Worm (Caenorhabditis elegans) whole organism, midembryonic: ENCODE results near the gene ttr-28.

ENCODE experiments used
- T22C8.4 ChIP-seq: fragments of 200-800 bp; sonication (Bioruptor generic); IDR thresholded peaks from 2 replicates; pipeline ENCODE4 v1.3.6; 2022; ENCODE audit warnings: missing genetic modification characterization, missing compliant biosample characterization
- cog-1 ChIP-seq: sonication (generic microtip); optimal IDR thresholded peaks from 2 replicates; lab custom pipeline; 2016; ENCODE audit warnings: missing genetic modification characterization, missing compliant biosample characterization
- flt-1 ChIP-seq: fragments of 200-800 bp; sonication (Bioruptor generic); IDR thresholded peaks from 2 replicates; pipeline ENCODE4 v1.3.6; 2022; ENCODE audit warnings: missing genetic modification characterization, missing compliant biosample characterization
- klf-2 ChIP-seq: fragments of 200-800 bp; sonication (Bioruptor generic); conservative IDR thresholded peaks from 2 replicates; pipeline ENCODE4 v1.3.6; 2022; ENCODE audit warnings: missing genetic modification reagents, missing genetic modification characterization, missing compliant biosample characterization
- med-1 ChIP-seq: sonication (generic microtip); optimal IDR thresholded peaks from 2 replicates; lab custom pipeline; 2017; ENCODE audit warnings: missing genetic modification characterization, mild to moderate bottlenecking, missing compliant biosample characterization, antibody characterized with exemption, missing genetic modification reagents; ENCODE audit not compliant: insufficient read depth
- ref-1 ChIP-seq: fragments of 200-800 bp; sonication (Bioruptor generic); conservative IDR thresholded peaks from 2 replicates; pipeline ENCODE4 v1.3.6; 2022; ENCODE audit warnings: missing genetic modification reagents, missing genetic modification characterization, missing compliant biosample characterization
- tab-1 ChIP-seq: fragments of 200-800 bp; sonication (Bioruptor generic); IDR thresholded peaks from 2 replicates; pipeline ENCODE4 v1.3.6; 2022; ENCODE audit warnings: missing genetic modification characterization, missing compliant biosample characterization
- ztf-23 ChIP-seq: fragments of 200-800 bp; sonication (Bioruptor generic); IDR thresholded peaks from 2 replicates; pipeline ENCODE4 v1.3.6; 2022; ENCODE audit warnings: missing genetic modification reagents, missing genetic modification characterization, missing compliant biosample characterization
- ztf-29 ChIP-seq: fragments of 200-800 bp; sonication (Bioruptor generic); IDR thresholded peaks from 2 replicates; pipeline ENCODE4 v1.3.6; 2022; ENCODE audit warnings: missing genetic modification reagents, missing genetic modification characterization, missing compliant biosample characterization

DNA sequence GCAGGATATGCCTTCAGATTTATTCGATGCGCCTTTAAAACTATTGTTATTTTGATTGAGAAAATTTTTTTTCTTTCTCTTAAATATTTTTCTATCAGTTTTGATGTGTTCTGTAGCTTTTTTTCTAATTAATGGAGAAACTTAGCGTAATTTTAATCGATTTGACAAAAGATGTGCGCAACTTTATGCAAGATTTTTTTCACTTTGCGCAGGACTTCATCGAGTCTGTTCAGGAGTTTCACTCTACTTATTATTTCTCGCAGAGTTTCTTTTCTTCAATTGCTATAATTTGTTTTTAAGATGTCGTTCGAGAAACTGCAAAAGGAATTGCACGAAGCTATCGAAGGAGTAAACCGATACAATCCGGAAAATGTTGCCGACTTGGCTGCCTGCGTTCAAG lies 48.7 kb upstream of the ttr-28 start, which contains the start of gene eif-3.K:
- TF ChIP-seq ztf-29 (GFP tag; lab: Robert Waterston, UW) (no peak), ref-1 (GFP tag; lab: Robert Waterston, UW) (no peak), flt-1 (GFP tag; lab: Robert Waterston, UW) (no peak), T22C8.4 (GFP tag; lab: Robert Waterston, UW) (no peak), klf-2 (GFP tag; lab: Robert Waterston, UW) (no peak), tab-1 (GFP tag; lab: Robert Waterston, UW) (no peak), med-1 (no peak), ztf-23 (no peak), cog-1 (tag; lab: Kevin White, UChicago) (no peak)
